Worm (Caenorhabditis elegans) whole organism, L1 larva: ENCODE results near the gene mltn-6.

ENCODE experiments used
- F16B12.6 ChIP-seq: fragments of 150-350 bp; optimal IDR thresholded peaks from 2 replicates; lab custom pipeline; 2014; ENCODE audit warnings: missing biosample characterization, missing genetic modification characterization
- aly-2 ChIP-seq: fragments of 150-350 bp; optimal IDR thresholded peaks from 2 replicates; lab custom pipeline; 2014; ENCODE audit warnings: missing biosample characterization, missing genetic modification characterization
- ama-1 ChIP-seq: fragments of 150-350 bp; optimal IDR thresholded peaks from 2 replicates; lab custom pipeline; 2014
- ceh-82 ChIP-seq, 3 experiments: fragments of 150-350 bp in 1 of 3; sonication (generic microtip) in 2 of 3; optimal IDR thresholded peaks; 2 replicates each; lab custom pipeline; 2014 to 2017; ENCODE audit warnings: missing biosample characterization in 3 of 3, missing genetic modification characterization in 3 of 3
- ceh-90 ChIP-seq: sonication (generic microtip); optimal IDR thresholded peaks from 2 replicates; lab custom pipeline; 2016; ENCODE audit warnings: missing genetic modification characterization, missing compliant biosample characterization
- dsc-1 ChIP-seq: sonication (generic microtip); optimal IDR thresholded peaks from 2 replicates; lab custom pipeline; 2016; ENCODE audit warnings: mild to moderate bottlenecking, missing genetic modification characterization, missing compliant biosample characterization
- efl-1 ChIP-seq, 4 experiments: fragments of 150-350 bp; optimal IDR thresholded peaks in 3 of 4; peaks in 1 of 4; 1 replicate in 1 of 4; 2 replicates in 3 of 4; lab custom pipeline; 2014; ENCODE audit warnings: missing biosample characterization in 2 of 4, missing genetic modification characterization in 2 of 4, missing genetic modification reagents in 2 of 4
- efl-3 ChIP-seq: fragments of 200-800 bp; sonication (Bioruptor generic); optimal IDR thresholded peaks from 2 replicates; lab custom pipeline; 2018; ENCODE audit warnings: mild to moderate bottlenecking, missing genetic modification characterization, missing compliant biosample characterization
- fkh-10 ChIP-seq: sonication (generic microtip); optimal IDR thresholded peaks from 2 replicates; lab custom pipeline; 2017; ENCODE audit warnings: missing biosample characterization, missing genetic modification reagents, missing genetic modification characterization
- fkh-8 ChIP-seq: sonication (generic microtip); optimal IDR thresholded peaks from 2 replicates; lab custom pipeline; 2016; ENCODE audit warnings: mild to moderate bottlenecking, missing genetic modification characterization, missing compliant biosample characterization
- grh-1 ChIP-seq: fragments of 200-800 bp; sonication (Bioruptor generic); IDR thresholded peaks from 2 replicates; pipeline ENCODE4 v1.3.6; 2022; ENCODE audit warnings: missing genetic modification reagents, missing genetic modification characterization, missing compliant biosample characterization
- hlh-4 ChIP-seq: sonication (generic microtip); optimal IDR thresholded peaks from 2 replicates; lab custom pipeline; 2016; ENCODE audit warnings: mild to moderate bottlenecking, missing genetic modification characterization, missing compliant biosample characterization
- hpl-2 ChIP-seq: fragments of 150-350 bp; optimal IDR thresholded peaks from 2 replicates; lab custom pipeline; 2014; ENCODE audit warnings: missing biosample characterization, missing genetic modification reagents, missing genetic modification characterization
- irx-1 ChIP-seq: sonication (generic microtip); optimal IDR thresholded peaks from 2 replicates; lab custom pipeline; 2016; ENCODE audit warnings: missing genetic modification characterization, missing compliant biosample characterization
- jun-1 ChIP-seq: fragments of 150-350 bp; optimal IDR thresholded peaks from 2 replicates; lab custom pipeline; 2014; ENCODE audit warnings: missing biosample characterization, missing genetic modification reagents, missing genetic modification characterization
- lin-35 ChIP-seq, 2 experiments: fragments of 150-350 bp; optimal IDR thresholded peaks; 2 replicates each; lab custom pipeline; 2014; ENCODE audit warnings: missing biosample characterization in 2 of 2, missing genetic modification characterization in 2 of 2, missing genetic modification reagents in 2 of 2
- mab-9 ChIP-seq: fragments of 200-800 bp; sonication (Bioruptor generic); IDR thresholded peaks from 2 replicates; pipeline ENCODE4 v1.3.6; 2022; ENCODE audit warnings: missing genetic modification reagents, missing genetic modification characterization, missing compliant biosample characterization
- mdl-1 ChIP-seq, 2 experiments: fragments of 150-350 bp; optimal IDR thresholded peaks; 2 replicates each; lab custom pipeline; 2014 to 2017; ENCODE audit warnings: missing biosample characterization in 2 of 2, missing genetic modification characterization in 2 of 2, inconsistent platforms in 1 of 2
- mef-2 ChIP-seq: fragments of 150-350 bp; optimal IDR thresholded peaks from 2 replicates; lab custom pipeline; 2014; ENCODE audit warnings: missing biosample characterization, missing genetic modification characterization
- nhr-19 ChIP-seq: fragments of 200-800 bp; sonication (Bioruptor generic); conservative IDR thresholded peaks from 2 replicates; pipeline ENCODE4 v1.3.6; 2022; ENCODE audit warnings: missing genetic modification characterization, missing compliant biosample characterization
- nhr-20 ChIP-seq: sonication (generic microtip); optimal IDR thresholded peaks from 2 replicates; lab custom pipeline; 2016; ENCODE audit warnings: mild to moderate bottlenecking, missing genetic modification characterization, missing compliant biosample characterization
- nhr-28 ChIP-seq: fragments of 150-350 bp; optimal IDR thresholded peaks from 2 replicates; lab custom pipeline; 2014; ENCODE audit warnings: missing biosample characterization, missing genetic modification characterization
- nhr-47 ChIP-seq: sonication (generic microtip); optimal IDR thresholded peaks from 2 replicates; lab custom pipeline; 2016; ENCODE audit warnings: mild to moderate bottlenecking, missing genetic modification characterization, moderate library complexity, missing compliant biosample characterization
- nhr-71 ChIP-seq: sonication (generic microtip); optimal IDR thresholded peaks from 2 replicates; lab custom pipeline; 2016; ENCODE audit warnings: mild to moderate bottlenecking, missing genetic modification characterization, moderate library complexity, missing compliant biosample characterization
- nhr-84 ChIP-seq: sonication (generic microtip); optimal IDR thresholded peaks from 2 replicates; lab custom pipeline; 2017; ENCODE audit warnings: missing biosample characterization, missing genetic modification characterization
- nhr-85 ChIP-seq: sonication (generic microtip); peaks from one replicate; lab custom pipeline; 2016; ENCODE audit warnings: missing genetic modification characterization, inconsistent platforms, missing compliant biosample characterization
- nhr-90 ChIP-seq: sonication (generic microtip); optimal IDR thresholded peaks from 2 replicates; lab custom pipeline; 2016; ENCODE audit warnings: mild to moderate bottlenecking, missing genetic modification characterization, missing compliant biosample characterization; ENCODE audit not compliant: poor library complexity
- pag-3 ChIP-seq: sonication (generic microtip); optimal IDR thresholded peaks from 2 replicates; lab custom pipeline; 2017; ENCODE audit warnings: missing genetic modification characterization, mild to moderate bottlenecking, missing compliant biosample characterization, antibody characterized with exemption, borderline replicate concordance; ENCODE audit not compliant: insufficient read depth
- pax-3 ChIP-seq: fragments of 200-800 bp; sonication (Bioruptor generic); optimal IDR thresholded peaks from 2 replicates; lab custom pipeline; 2018; ENCODE audit warnings: mild to moderate bottlenecking, missing genetic modification characterization, moderate library complexity, missing compliant biosample characterization
- rnt-1 ChIP-seq: sonication (generic microtip); optimal IDR thresholded peaks from 2 replicates; lab custom pipeline; 2016; ENCODE audit warnings: mild to moderate bottlenecking, missing genetic modification characterization, moderate library complexity, missing compliant biosample characterization
- skn-1 ChIP-seq: fragments of 150-350 bp; optimal IDR thresholded peaks from 2 replicates; lab custom pipeline; 2014; ENCODE audit warnings: missing biosample characterization, missing genetic modification characterization
- sptf-1 ChIP-seq: fragments of 150-350 bp; optimal IDR thresholded peaks from 2 replicates; lab custom pipeline; 2014; ENCODE audit warnings: missing biosample characterization, missing genetic modification characterization
- swsn-7 ChIP-seq: sonication (generic microtip); optimal IDR thresholded peaks from 2 replicates; lab custom pipeline; 2016; ENCODE audit warnings: missing genetic modification characterization, missing compliant biosample characterization
- tbx-2 ChIP-seq: sonication (generic microtip); optimal IDR thresholded peaks from 2 replicates; lab custom pipeline; 2016; ENCODE audit warnings: missing genetic modification characterization, missing compliant biosample characterization
- vab-15 ChIP-seq: sonication (generic microtip); optimal IDR thresholded peaks from 2 replicates; lab custom pipeline; 2017; ENCODE audit warnings: missing genotype, mild to moderate bottlenecking, missing genetic modification characterization, missing compliant biosample characterization
- zag-1 ChIP-seq: fragments of 150-350 bp; optimal IDR thresholded peaks from 2 replicates; lab custom pipeline; 2014; ENCODE audit warnings: missing biosample characterization, missing genetic modification characterization
- zip-4 ChIP-seq: fragments of 200-800 bp; sonication (Bioruptor generic); optimal IDR thresholded peaks from 2 replicates; lab custom pipeline; 2018; ENCODE audit warnings: mild to moderate bottlenecking, missing genetic modification characterization, moderate library complexity, missing compliant biosample characterization
- ztf-4 ChIP-seq: fragments of 150-350 bp; optimal IDR thresholded peaks from 2 replicates; lab custom pipeline; 2014; ENCODE audit warnings: missing biosample characterization, missing genetic modification characterization

mltn-6 gene

ce11 chrV:392199-392678 lies 27.5 kb downstream of the mltn-6 start, which contains the start of gene nhr-254 (continued):
- TF ChIP-seq nhr-20 (peak; percentile 50), ama-1 (no peak), vab-15 (no peak), rnt-1 (tag; lab: Kevin White, UChicago) (no peak), ceh-82 (tag; optimal IDR thresholded peaks at IDR 0.05; lab: Kevin White, UChicago) (no peak), fkh-10 (GFP tag; lab: Kevin White, UChicago) (no peak), nhr-90 (tag; lab: Kevin White, UChicago) (no peak)
- TF ChIP-seq, all 84 proteins: peak for 7

- no peak for TF ChIP-seq zip-4 (GFP tag; lab: Kevin White, UChicago)
- peak; percentile 33 for TF ChIP-seq nhr-20
- TF ChIP-seq nhr-47 = peak; percentile 70
- peak; percentile 36 for TF ChIP-seq dsc-1 (tag; lab: Kevin White, UChicago)
- TF ChIP-seq fkh-8 = peak; percentile 82
Measured at ce11 chrV:396309-396708, 31.6 kb downstream of the mltn-6 start, which contains the start of gene nhr-253. nhr-253 (plus strand) TSS chrV:396593.

DNA sequence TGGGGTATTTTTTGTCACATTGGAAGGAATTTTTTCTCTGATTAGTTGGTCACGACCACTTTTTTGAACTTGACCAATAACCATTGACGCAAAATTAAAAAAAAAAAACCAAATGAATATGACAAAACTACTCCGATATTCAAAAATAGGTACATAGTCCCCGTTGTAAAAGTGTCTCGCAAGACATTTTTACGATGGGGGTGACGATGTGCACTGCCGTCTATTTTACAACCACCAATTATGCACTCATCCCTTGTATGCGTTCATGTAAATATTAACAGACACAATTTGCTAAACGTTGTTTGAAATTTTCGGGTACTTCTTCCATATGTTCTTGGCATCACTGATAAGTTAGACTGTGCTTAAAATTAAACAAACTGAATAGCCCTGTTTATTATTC lies 35.0 kb downstream of the mltn-6 start, which contains the start of gene scl-27:
Gene scl-27 (plus strand): TSS at position 301 of the 400 bp plus-strand sequence.
- no peak for TF ChIP-seq grh-1
- TF ChIP-seq, all 84 proteins: peak for 0

DNA sequence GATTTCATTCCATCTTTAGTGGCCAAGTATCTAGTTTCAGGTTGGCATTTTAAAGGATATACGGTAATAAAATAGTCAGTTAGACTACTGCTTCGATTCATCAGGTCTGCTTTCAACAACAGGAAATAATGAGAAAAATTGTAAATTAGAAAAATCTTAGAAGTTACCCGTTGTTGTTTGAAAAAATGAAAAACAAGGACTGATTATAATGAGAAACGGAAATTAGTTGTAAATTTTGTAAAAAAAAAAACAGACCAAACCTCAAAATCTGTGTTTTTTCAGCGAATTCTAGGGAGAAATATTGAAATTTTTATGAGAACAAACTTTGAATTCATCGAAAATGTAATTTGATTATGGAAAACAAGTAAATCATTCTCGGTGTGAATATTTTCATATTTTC lies 38.3 kb downstream of the mltn-6 start, which contains the start of gene srh-62:
Gene srh-62 (minus strand): TSS at position 101 of the 400 bp plus-strand sequence.
- TF ChIP-seq hpl-2 = no peak
- no peak for TF ChIP-seq jun-1 (tag; lab: Kevin White, UChicago)
- TF ChIP-seq nhr-28 (tag; lab: Kevin White, UChicago) = no peak
- TF ChIP-seq zag-1 (tag; lab: Kevin White, UChicago) = no peak
- TF ChIP-seq mef-2 (tag; lab: Kevin White, UChicago) = no peak
- no peak for TF ChIP-seq ceh-90 (tag; lab: Kevin White, UChicago)
- no peak for TF ChIP-seq mdl-1 (tag; optimal IDR thresholded peaks at IDR 0.05; lab: Kevin White, UChicago)
- TF ChIP-seq tbx-2 (tag; lab: Kevin White, UChicago) = no peak
- no peak for TF ChIP-seq aly-2 (tag; lab: Kevin White, UChicago)
- no peak for TF ChIP-seq ztf-4
- TF ChIP-seq irx-1 = no peak
- no peak for TF ChIP-seq hlh-4 (tag; lab: Kevin White, UChicago)
- TF ChIP-seq nhr-20 = no peak
- TF ChIP-seq nhr-84 = no peak
- TF ChIP-seq F16B12.6 (tag; lab: Kevin White, UChicago) = no peak
- TF ChIP-seq nhr-85 = no peak
- no peak for TF ChIP-seq sptf-1 (tag; lab: Kevin White, UChicago)

ce11 chrV:404210-404669 lies 39.5 kb downstream of the mltn-6 start, which contains the start of gene nhr-252:
nhr-252 (plus strand) TSS chrV:404619.
- TF ChIP-seq pax-3 (tag; lab: Kevin White, UChicago) (peak; percentile 69), pag-3 (tag; lab: Kevin White, UChicago) (no peak), lin-35 (GFP tag; optimal IDR thresholded peaks at IDR 0.05; lab: Kevin White, UChicago) (no peak), nhr-47 (peak; percentile 70), skn-1 (tag; lab: Kevin White, UChicago) (no peak), fkh-10 (GFP tag; lab: Kevin White, UChicago) (no peak), irx-1 (no peak), dsc-1 (tag; lab: Kevin White, UChicago) (peak; percentile 80), F16B12.6 (tag; lab: Kevin White, UChicago) (no peak), fkh-8 (peak; percentile 90), nhr-19 (no peak), efl-1 (optimal IDR thresholded peaks at IDR 0.05; lab: Kevin White, UChicago) (no peak), efl-1 (GFP tag; optimal IDR thresholded peaks at IDR 0.05 in 1 of 2; lab: Kevin White, UChicago) (peak in 1 of 2 experiments; percentile 83), efl-3 (GFP tag; lab: Kevin White, UChicago) (no peak), nhr-85 (no peak), nhr-71 (tag; lab: Kevin White, UChicago) (no peak), swsn-7 (tag; lab: Kevin White, UChicago) (peak; percentile 13), nhr-20 (peak; percentile 63), mab-9 (GFP tag; lab: Robert Waterston, UW) (no peak)
- TF ChIP-seq, all 84 proteins: peak for 7
